Worm (Caenorhabditis elegans) whole organism, L4/young adult: ENCODE results near the gene bus-18.

Source experiments
- W03F9.2 ChIP-seq: fragments of 150-350 bp; optimal IDR thresholded peaks from 2 replicates; lab custom pipeline; 2014; ENCODE audit warnings: missing biosample characterization, missing genetic modification characterization
- dao-5 ChIP-seq: sonication (generic microtip); optimal IDR thresholded peaks from 2 replicates; lab custom pipeline; 2016; ENCODE audit warnings: missing genotype, missing genetic modification characterization, moderate library complexity, missing compliant biosample characterization
- him-1 ChIP-seq: sonication (generic microtip); optimal IDR thresholded peaks from 2 replicates; lab custom pipeline; 2016; ENCODE audit warnings: missing genotype, missing genetic modification reagents, missing genetic modification characterization, missing compliant biosample characterization

ce11 chrV:11797272-11797855, 23.8 kb downstream of the bus-18 start:
- no peak for TF ChIP-seq W03F9.2 (tag; lab: Kevin White, UChicago)
- TF ChIP-seq him-1 (tag; lab: Kevin White, UChicago): no peak
- TF ChIP-seq dao-5 (tag; lab: Kevin White, UChicago): no peak
